Fruit fly (Drosophila melanogaster): ENCODE data around the gene fh.

Gene fh

dm6 chrX:9196362-9196761 lies 47.5 kb upstream of the fh start, which contains the start of gene CG12118 (continued):
- TF ChIP-seq Taf1 (GFP tag; IDR thresholded peaks at IDR 0.05) (no peak), CG15073 (GFP tag; optimal IDR thresholded peaks at IDR 0.05) (no peak), CG7928 (GFP tag; optimal IDR thresholded peaks at IDR 0.05) (peak; percentile 22), CG17829 (tag; optimal IDR thresholded peaks at IDR 0.05) (peak; percentile 74), ken (GFP tag; IDR thresholded peaks at IDR 0.05) (peak; percentile 87), luna (GFP tag; optimal IDR thresholded peaks at IDR 0.05) (no peak), mam (GFP tag; optimal IDR thresholded peaks at IDR 0.05) (peak; percentile 55), zf30C (GFP tag; optimal IDR thresholded peaks at IDR 0.05) (no peak), CG10209 (GFP tag; optimal IDR thresholded peaks at IDR 0.05) (peak; percentile 80), hkb (optimal IDR thresholded peaks at IDR 0.05) (no peak), hkb (GFP tag; IDR thresholded peaks at IDR 0.05) (peak; percentile 83), CG3838 (GFP tag; optimal IDR thresholded peaks at IDR 0.05) (peak; percentile 38), zfh2 (GFP tag; optimal IDR thresholded peaks at IDR 0.05) (peak; percentile 69), CG17361 (GFP tag; IDR thresholded peaks at IDR 0.05) (peak; percentile 80), oc (tag; optimal IDR thresholded peaks at IDR 0.05) (peak; percentile 54), Elba2 (GFP tag; optimal IDR thresholded peaks at IDR 0.05) (peak; percentile 23), CG3065 (GFP tag; optimal IDR thresholded peaks at IDR 0.05) (peak; percentile 59), CG32532 (GFP tag; IDR thresholded peaks at IDR 0.05) (peak; percentile 82), CrebB (tag; optimal IDR thresholded peaks at IDR 0.05) (no peak), CG12155 (GFP tag; optimal IDR thresholded peaks at IDR 0.05) (peak; percentile 79), pzg (GFP tag; optimal IDR thresholded peaks at IDR 0.05) (peak; percentile 49), CG11456 (GFP tag; IDR thresholded peaks at IDR 0.05) (peak; percentile 81), CG13287 (GFP tag; IDR thresholded peaks at IDR 0.05; ENCODE audit: partially characterized antibody) (peak; percentile 96), CG4328 (GFP tag; optimal IDR thresholded peaks at IDR 0.05) (peak; percentile 45), Dp (GFP tag; optimal IDR thresholded peaks at IDR 0.05) (peak; percentile 87), CG6854 (GFP tag; optimal IDR thresholded peaks at IDR 0.05) (no peak), Sox102F (GFP tag; optimal IDR thresholded peaks at IDR 0.05) (peak; percentile 87), CG6791 (GFP tag; IDR thresholded peaks at IDR 0.05; ENCODE audit: partially characterized antibody) (peak; percentile 82), prd (optimal IDR thresholded peaks at IDR 0.05) (no peak), prd (GFP tag; IDR thresholded peaks at IDR 0.05) (peak; percentile 87), CG6813 (GFP tag; optimal IDR thresholded peaks at IDR 0.05) (peak; percentile 17), CG11504 (tag; optimal IDR thresholded peaks at IDR 0.05) (peak; percentile 77), Deaf1 (tag; optimal IDR thresholded peaks at IDR 0.05) (peak; percentile 36), psq (GFP tag; optimal IDR thresholded peaks at IDR 0.05) (peak; percentile 30), cwo (GFP tag; optimal IDR thresholded peaks at IDR 0.05) (peak; percentile 49), CG14441 (GFP tag; IDR thresholded peaks at IDR 0.05) (peak; percentile 78), Doc3 (GFP tag; IDR thresholded peaks at IDR 0.05; ENCODE audit: partially characterized antibody) (peak; percentile 95), CG12391 (tag; optimal IDR thresholded peaks at IDR 0.05) (peak; percentile 91), CG32772 (GFP tag; IDR thresholded peaks at IDR 0.05) (peak; percentile 75), Gsc (GFP tag; IDR thresholded peaks at IDR 0.05) (no peak), fd3F (GFP tag; optimal IDR thresholded peaks at IDR 0.05) (peak; percentile 63), CG2199 (GFP tag; IDR thresholded peaks at IDR 0.05) (no peak), CG34376 (GFP tag; optimal IDR thresholded peaks at IDR 0.05) (peak; percentile 27), CG2889 (GFP tag; IDR thresholded peaks at IDR 0.05) (peak; percentile 84), CG9727 (GFP tag; optimal IDR thresholded peaks at IDR 0.05) (peak; percentile 84), caup (GFP tag; optimal IDR thresholded peaks at IDR 0.05; ENCODE audit: severe bottlenecking) (peak; percentile 62), CG14050 (GFP tag; IDR thresholded peaks at IDR 0.05) (peak; percentile 65), lov (optimal IDR thresholded peaks at IDR 0.05) (no peak), lov (GFP tag; IDR thresholded peaks at IDR 0.05) (peak; percentile 84), mirr (GFP tag; optimal IDR thresholded peaks at IDR 0.05) (no peak), twi (tag; optimal IDR thresholded peaks at IDR 0.05) (peak; percentile 22)
